Worm (Caenorhabditis elegans) whole organism, L2 larva: ENCODE measurements around the gene pas-1.

Experiments used
- alr-1 ChIP-seq: fragments of 150-350 bp; optimal IDR thresholded peaks from 2 replicates; lab custom pipeline; 2014; ENCODE audit warnings: missing biosample characterization, missing genetic modification characterization
- ama-1 ChIP-seq: fragments of 150-350 bp; optimal IDR thresholded peaks from 2 replicates; lab custom pipeline; 2018; ENCODE audit warnings: inconsistent platforms
- ceh-82 ChIP-seq: fragments of 150-350 bp; optimal IDR thresholded peaks from 2 replicates; lab custom pipeline; 2014; ENCODE audit warnings: missing biosample characterization, missing genetic modification characterization
- elt-3 ChIP-seq: sonication (generic microtip); optimal IDR thresholded peaks from 2 replicates; lab custom pipeline; 2017; ENCODE audit warnings: missing biosample characterization, missing genetic modification characterization
- nhr-77 ChIP-seq: fragments of 150-350 bp; optimal IDR thresholded peaks from 2 replicates; lab custom pipeline; 2014; ENCODE audit warnings: missing biosample characterization, missing genetic modification characterization
- snpc-4 ChIP-seq: fragments of 150-350 bp; optimal IDR thresholded peaks from 2 replicates; lab custom pipeline; 2014; ENCODE audit warnings: missing biosample characterization, missing genetic modification characterization

- TF ChIP-seq nhr-77 (tag; lab: Kevin White, UChicago) = no peak
- TF ChIP-seq snpc-4 (tag; lab: Kevin White, UChicago) = no peak
- TF ChIP-seq ama-1 (lab: Kevin White, UChicago) = no peak
- no peak for TF ChIP-seq ceh-82 (tag; lab: Kevin White, UChicago)
- TF ChIP-seq alr-1 (tag; lab: Kevin White, UChicago) = no peak
- no peak for TF ChIP-seq elt-3 (tag; lab: Kevin White, UChicago)
Observed at ce11 chrV:14448669-14449068, 26.3 kb upstream of the pas-1 start.
